2 fruit fly cellular contexts compared by ENCODE assay signal in genomic region chr2L:89158-89557, dm6.
TF ChIP-seq lines count a peak whose summit lies in the region.

No protein-coding gene starts in this region.

- no peak for TF ChIP-seq CTCF in whole organism, embryonic (GFP tag; optimal IDR thresholded peaks at IDR 0.05; lab: Kevin White, UChicago)

TF ChIP-seq in whole organism, embryonic, 481 proteins besides CTCF, POLR2A, EP300 and RAD21:
- TF ChIP-seq zen (tag; optimal IDR thresholded peaks at IDR 0.05; lab: Kevin White, UChicago) (peak; percentile 97), CG30431 (GFP tag; optimal IDR thresholded peaks at IDR 0.05; lab: Kevin White, UChicago) (no peak)

TF ChIP-seq in whole organism, prepupa, 60 proteins besides CTCF, POLR2A, EP300 and RAD21:
- TF ChIP-seq CG6808 (GFP tag; optimal IDR thresholded peaks at IDR 0.05; lab: Kevin White, UChicago) (no peak), dac (GFP tag; optimal IDR thresholded peaks at IDR 0.05; lab: Kevin White, UChicago) (no peak), CG11762 (GFP tag; optimal IDR thresholded peaks at IDR 0.05; lab: Kevin White, UChicago; ENCODE audit: insufficient read depth) (no peak), Eip78C (GFP tag; lab: Kevin White, UChicago) (peak; percentile 42)
